Fruit fly (Drosophila melanogaster) whole organism, wandering third instar larva: ENCODE data around the gene IleRS-m.

Source experiments
- Abd-B ChIP-seq: fragments of >200 bp; optimal IDR thresholded peaks from 2 replicates; lab custom pipeline; 2017; ENCODE audit warnings: missing biosample characterization, missing genetic modification characterization
- CG32264 ChIP-seq: fragments of 200-800 bp; sonication (Bioruptor generic); optimal IDR thresholded peaks from 2 replicates; lab custom pipeline; 2016; ENCODE audit warnings: missing biosample characterization, missing genetic modification characterization
- CG9705 ChIP-seq: fragments of 200-800 bp; sonication (Bioruptor generic); optimal IDR thresholded peaks from 2 replicates; lab custom pipeline; 2018; ENCODE audit warnings: missing biosample characterization, mild to moderate bottlenecking, missing genetic modification characterization
- CrebA ChIP-seq: fragments of 200-800 bp; sonication (Bioruptor generic); optimal IDR thresholded peaks from 2 replicates; lab custom pipeline; 2016; ENCODE audit warnings: missing biosample characterization, mild to moderate bottlenecking, missing genetic modification characterization, borderline replicate concordance
- Dfd ChIP-seq: fragments of >200 bp; optimal IDR thresholded peaks from 2 replicates; lab custom pipeline; 2017; ENCODE audit warnings: missing biosample characterization, missing genetic modification characterization
- Dif ChIP-seq: fragments of 200-275, 200-300 bp; sonication (Bioruptor generic); optimal IDR thresholded peaks from 2 replicates; lab custom pipeline; 2018; ENCODE audit warnings: missing biosample characterization, missing genetic modification characterization; ENCODE audit not compliant: partially characterized antibody
- GATAd ChIP-seq: sonication (Bioruptor generic); optimal IDR thresholded peaks from 2 replicates; lab custom pipeline; 2016; ENCODE audit warnings: missing biosample characterization, missing genetic modification characterization
- HLH106 ChIP-seq: fragments of 200-800 bp; optimal IDR thresholded peaks from 3 replicates; lab custom pipeline; 2019; ENCODE audit warnings: missing biosample characterization, mild to moderate bottlenecking, missing genetic modification characterization, moderate library complexity
- Hnf4 ChIP-seq: fragments of 200-800 bp; sonication (Bioruptor generic); optimal IDR thresholded peaks from 2 replicates; lab custom pipeline; 2016; ENCODE audit warnings: missing biosample characterization, mild to moderate bottlenecking, missing genetic modification characterization
- Hr78 ChIP-seq: fragments of >200 bp; optimal IDR thresholded peaks from 2 replicates; lab custom pipeline; 2017; ENCODE audit warnings: missing biosample characterization, missing genetic modification characterization
- Hr83 ChIP-seq: fragments of 200-300 bp; sonication (Bioruptor generic); optimal IDR thresholded peaks from 2 replicates; lab custom pipeline; 2016; ENCODE audit warnings: missing biosample characterization, mild to moderate bottlenecking, missing genetic modification characterization, moderate library complexity; ENCODE audit not compliant: poor library complexity, severe bottlenecking
- Jra ChIP-seq: sonication (Bioruptor generic); optimal IDR thresholded peaks from 2 replicates; lab custom pipeline; 2016; ENCODE audit warnings: missing biosample characterization, missing genetic modification characterization
- Mio ChIP-seq: sonication (Bioruptor generic); optimal IDR thresholded peaks from 2 replicates; lab custom pipeline; 2016; ENCODE audit warnings: missing biosample characterization, missing genetic modification characterization
- Myc ChIP-seq: fragments of >200 bp; optimal IDR thresholded peaks from 2 replicates; lab custom pipeline; 2017
- N ChIP-seq: fragments of >200 bp; optimal IDR thresholded peaks from 2 replicates; lab custom pipeline; 2018; ENCODE audit warnings: missing biosample characterization, missing external identifiers, missing genetic modification characterization
- OdsH ChIP-seq: fragments of 200-800 bp; sonication (Bioruptor generic); optimal IDR thresholded peaks from 2 replicates; lab custom pipeline; 2016; ENCODE audit warnings: missing biosample characterization, mild to moderate bottlenecking, missing genetic modification characterization
- Rel ChIP-seq, 2 experiments: fragments of 200-800 bp; sonication (Bioruptor generic) in 1 of 2; optimal IDR thresholded peaks; 2 replicates in 1 of 2; 3 replicates in 1 of 2; lab custom pipeline; 2016 to 2019; ENCODE audit warnings: mild to moderate bottlenecking in 2 of 2, missing biosample characterization in 2 of 2, missing genetic modification characterization in 2 of 2, moderate library complexity in 1 of 2
- Sp1 ChIP-seq: fragments of 200-800 bp; sonication (Bioruptor generic); optimal IDR thresholded peaks from 3 replicates; lab custom pipeline; 2019; ENCODE audit warnings: missing biosample characterization, mild to moderate bottlenecking, missing genetic modification characterization, moderate library complexity
- Vsx2 ChIP-seq: fragments of 200-300, 225-300 bp; sonication (Bioruptor generic); optimal IDR thresholded peaks from 2 replicates; lab custom pipeline; 2018; ENCODE audit warnings: missing biosample characterization, missing genetic modification characterization; ENCODE audit not compliant: partially characterized antibody
- br ChIP-seq: fragments of 200-800 bp; sonication (Bioruptor generic); optimal IDR thresholded peaks from 2 replicates; lab custom pipeline; 2016; ENCODE audit warnings: missing biosample characterization, missing genetic modification characterization
- brk ChIP-seq: fragments of 200-800 bp; sonication (Bioruptor generic); optimal IDR thresholded peaks from 2 replicates; lab custom pipeline; 2016; ENCODE audit warnings: missing biosample characterization, mild to moderate bottlenecking, missing genetic modification characterization
- dl ChIP-seq, 2 experiments: fragments of 175-275, 200-275 bp in 1 of 2; fragments of 200-275 bp in 1 of 2; sonication (Bioruptor generic); optimal IDR thresholded peaks; lab custom pipeline; 2018; ENCODE audit warnings: mild to moderate bottlenecking in 2 of 2, missing biosample characterization in 2 of 2, missing genetic modification characterization in 2 of 2, moderate library complexity in 2 of 2; ENCODE audit not compliant: partially characterized antibody in 2 of 2, insufficient read depth in 1 of 2
- dmrt93B ChIP-seq: fragments of 200-800 bp; sonication (Bioruptor generic); optimal IDR thresholded peaks from 2 replicates; lab custom pipeline; 2018; ENCODE audit warnings: missing biosample characterization, mild to moderate bottlenecking, missing genetic modification characterization
- dsf ChIP-seq: sonication (Bioruptor generic); optimal IDR thresholded peaks from 2 replicates; lab custom pipeline; 2016; ENCODE audit warnings: missing biosample characterization, missing genetic modification characterization, borderline replicate concordance
- ey ChIP-seq: fragments of 200-800 bp; sonication (Bioruptor generic); optimal IDR thresholded peaks from 2 replicates; lab custom pipeline; 2016; ENCODE audit warnings: missing biosample characterization, missing genetic modification characterization
- foxo ChIP-seq, 2 experiments: fragments of 200-800 bp; sonication (Bioruptor generic); optimal IDR thresholded peaks; 2 replicates in 1 of 2; 3 replicates in 1 of 2; lab custom pipeline; 2016 to 2017; ENCODE audit warnings: missing biosample characterization in 2 of 2, missing genetic modification characterization in 2 of 2
- fru ChIP-seq: fragments of 200-800 bp; sonication (Bioruptor generic); optimal IDR thresholded peaks from 3 replicates; lab custom pipeline; 2016; ENCODE audit warnings: missing biosample characterization, mild to moderate bottlenecking, missing genetic modification characterization
- h ChIP-seq: fragments of 200-800 bp; sonication (Bioruptor generic); optimal IDR thresholded peaks from 3 replicates; lab custom pipeline; 2016; ENCODE audit warnings: missing biosample characterization, mild to moderate bottlenecking, missing genetic modification characterization
- jim ChIP-seq: fragments of 175-275, 200-325 bp; sonication (Bioruptor generic); optimal IDR thresholded peaks from 2 replicates; lab custom pipeline; 2016; ENCODE audit warnings: missing biosample characterization, mild to moderate bottlenecking, missing genetic modification characterization
- lola ChIP-seq: fragments of >200 bp; optimal IDR thresholded peaks from 2 replicates; lab custom pipeline; 2017; ENCODE audit warnings: missing biosample characterization, missing genetic modification characterization
- pan ChIP-seq: fragments of >200 bp; optimal IDR thresholded peaks from 2 replicates; lab custom pipeline; 2017
- psq ChIP-seq: fragments of 200-800 bp; sonication (Bioruptor generic); optimal IDR thresholded peaks from 3 replicates; lab custom pipeline; 2017; ENCODE audit warnings: missing biosample characterization, mild to moderate bottlenecking, missing genetic modification characterization, moderate library complexity
- rgr ChIP-seq: fragments of 200-800 bp; sonication (Bioruptor generic); optimal IDR thresholded peaks from 3 replicates; lab custom pipeline; 2016; ENCODE audit warnings: missing biosample characterization, mild to moderate bottlenecking, missing genetic modification characterization
- sage ChIP-seq: fragments of 200-800 bp; sonication (Bioruptor generic); optimal IDR thresholded peaks from 2 replicates; lab custom pipeline; 2016; ENCODE audit warnings: missing biosample characterization, mild to moderate bottlenecking, missing genetic modification characterization
- sv ChIP-seq: fragments of 200-800 bp; sonication (Bioruptor generic); optimal IDR thresholded peaks from 3 replicates; lab custom pipeline; 2016; ENCODE audit warnings: missing biosample characterization, missing genetic modification characterization
- tai ChIP-seq: sonication (Bioruptor generic); optimal IDR thresholded peaks from 2 replicates; lab custom pipeline; 2016; ENCODE audit warnings: missing biosample characterization, missing genetic modification characterization
- usp ChIP-seq: fragments of >200 bp; optimal IDR thresholded peaks from 2 replicates; lab custom pipeline; 2017; ENCODE audit warnings: missing biosample characterization, missing genetic modification characterization
- woc ChIP-seq: sonication (Bioruptor generic); optimal IDR thresholded peaks from 2 replicates; lab custom pipeline; 2016; ENCODE audit warnings: missing biosample characterization, mild to moderate bottlenecking, missing genetic modification characterization

Gene IleRS-m

dm6 chr3L:16146539-16146934, 46.5 kb downstream of the IleRS-m start:
- TF ChIP-seq woc (GFP tag; lab: Kevin White, UChicago), result no peak
- TF ChIP-seq Abd-B, result no peak
- no peak for TF ChIP-seq fru (GFP tag; lab: Kevin White, UChicago)
- TF ChIP-seq CrebA (GFP tag; lab: Kevin White, UChicago), result no peak
- no peak for TF ChIP-seq Jra
- no peak for TF ChIP-seq Dfd (GFP tag; lab: Kevin White, UChicago)
- TF ChIP-seq brk (GFP tag; lab: Kevin White, UChicago), result no peak
- TF ChIP-seq N, result no peak
- peak in 1 of 2 experiments; percentile 29 for TF ChIP-seq foxo (GFP tag; optimal IDR thresholded peaks at IDR 0.05; lab: Kevin White, UChicago)
- peak; percentile 38 for TF ChIP-seq HLH106 (tag; lab: Kevin White, UChicago)
- TF ChIP-seq Dif (GFP tag; lab: Kevin White, UChicago), result no peak
- peak; percentile 37 for TF ChIP-seq tai (GFP tag; lab: Kevin White, UChicago)
- TF ChIP-seq Sp1 (GFP tag; lab: Kevin White, UChicago), result no peak
- TF ChIP-seq Rel (GFP tag; optimal IDR thresholded peaks at IDR 0.05; lab: Kevin White, UChicago), result no peak
- no peak for TF ChIP-seq Rel (tag; optimal IDR thresholded peaks at IDR 0.05; lab: Kevin White, UChicago)
- TF ChIP-seq dl (GFP tag; optimal IDR thresholded peaks at IDR 0.05; lab: Kevin White, UChicago; ENCODE audit: insufficient read depth in 1 of 2, partially characterized antibody in 2 of 2), result no peak
- TF ChIP-seq Vsx2 (GFP tag; lab: Kevin White, UChicago), result no peak
- no peak for TF ChIP-seq pan (lab: Kevin White, UChicago)
- TF ChIP-seq jim (GFP tag; lab: Kevin White, UChicago), result no peak
- TF ChIP-seq Hr83 (GFP tag; lab: Kevin White, UChicago), result no peak
- no peak for TF ChIP-seq usp (GFP tag; lab: Kevin White, UChicago)
- TF ChIP-seq Mio, result no peak
- TF ChIP-seq sv (GFP tag; lab: Kevin White, UChicago), result no peak
- TF ChIP-seq psq (GFP tag; lab: Kevin White, UChicago), result no peak
- TF ChIP-seq CG9705 (GFP tag; lab: Kevin White, UChicago), result no peak
- no peak for TF ChIP-seq dsf (GFP tag; lab: Kevin White, UChicago)
- TF ChIP-seq br, result no peak
- no peak for TF ChIP-seq rgr (GFP tag; lab: Kevin White, UChicago)
- TF ChIP-seq CG32264 (GFP tag; lab: Kevin White, UChicago), result no peak
- TF ChIP-seq ey (GFP tag; lab: Kevin White, UChicago), result no peak
- TF ChIP-seq Myc, result no peak
- no peak for TF ChIP-seq sage
- TF ChIP-seq OdsH (GFP tag; lab: Kevin White, UChicago), result no peak
- no peak for TF ChIP-seq dmrt93B (GFP tag; lab: Kevin White, UChicago)
- no peak for TF ChIP-seq Hr78
- TF ChIP-seq lola, result no peak
- TF ChIP-seq h, result peak; percentile 31
- no peak for TF ChIP-seq GATAd
- peak; percentile 5 for TF ChIP-seq Hnf4 (GFP tag; lab: Kevin White, UChicago)
- TF ChIP-seq, all 38 proteins: peak for 5

DNA sequence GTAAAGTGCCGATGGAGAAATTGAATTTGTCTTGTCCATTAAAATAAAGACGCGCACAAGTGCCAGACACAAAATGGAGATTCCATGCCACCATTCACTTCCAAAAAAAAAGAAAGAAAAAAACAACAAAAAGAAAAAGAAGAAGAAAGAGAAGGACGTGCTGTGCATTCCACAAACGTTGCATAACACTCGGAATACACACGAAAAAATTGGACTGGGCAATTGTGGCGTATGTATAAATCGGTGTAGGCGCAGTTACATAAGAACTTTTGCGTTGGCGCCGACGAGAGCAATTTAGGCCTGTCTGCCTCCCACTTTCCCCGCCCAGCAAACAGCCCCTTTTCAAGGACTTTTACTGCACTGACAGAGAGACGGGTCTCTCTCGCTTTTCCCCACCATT, 47.2 kb downstream of the IleRS-m start:
- no peak for TF ChIP-seq h
- TF ChIP-seq Rel (GFP tag; optimal IDR thresholded peaks at IDR 0.05; lab: Kevin White, UChicago), result no peak
- TF ChIP-seq Rel (tag; optimal IDR thresholded peaks at IDR 0.05; lab: Kevin White, UChicago), result no peak
- no peak for TF ChIP-seq Jra
- no peak for TF ChIP-seq Vsx2 (GFP tag; lab: Kevin White, UChicago)
- no peak for TF ChIP-seq Sp1 (GFP tag; lab: Kevin White, UChicago)
- no peak for TF ChIP-seq Abd-B
- TF ChIP-seq Mio, result no peak
- no peak for TF ChIP-seq CG9705 (GFP tag; lab: Kevin White, UChicago)
- no peak for TF ChIP-seq fru (GFP tag; lab: Kevin White, UChicago)
- no peak for TF ChIP-seq Hr83 (GFP tag; lab: Kevin White, UChicago)
- TF ChIP-seq usp (GFP tag; lab: Kevin White, UChicago), result no peak
- TF ChIP-seq CG32264 (GFP tag; lab: Kevin White, UChicago), result no peak
- TF ChIP-seq, all 38 proteins: peak for 0
